Worm (Caenorhabditis elegans) whole organism, early embryonic: ENCODE results near the gene kvs-4.

Experiments used
- B0310.2 ChIP-seq: sonication (generic microtip); optimal IDR thresholded peaks from 2 replicates; lab custom pipeline; 2016; ENCODE audit warnings: mild to moderate bottlenecking, missing genetic modification characterization, missing compliant biosample characterization
- aly-1 ChIP-seq: sonication (generic microtip); optimal IDR thresholded peaks from 2 replicates; lab custom pipeline; 2016; ENCODE audit warnings: missing genetic modification characterization, missing compliant biosample characterization
- ama-1 ChIP-seq: fragments of 150-350 bp; optimal IDR thresholded peaks from 2 replicates; lab custom pipeline; 2014
- ceh-13 ChIP-seq: fragments of 200-800 bp; sonication (Bioruptor generic); optimal IDR thresholded peaks from 2 replicates; lab custom pipeline; 2018; ENCODE audit warnings: mild to moderate bottlenecking, missing genetic modification characterization, missing compliant biosample characterization
- ceh-36 ChIP-seq: sonication (generic microtip); optimal IDR thresholded peaks from 2 replicates; lab custom pipeline; 2016; ENCODE audit warnings: missing genetic modification characterization, inconsistent platforms, missing compliant biosample characterization
- ets-7 ChIP-seq: sonication (generic microtip); optimal IDR thresholded peaks from 2 replicates; lab custom pipeline; 2016; ENCODE audit warnings: missing genotype, missing genetic modification characterization, missing compliant biosample characterization
- flt-1 ChIP-seq: fragments of 200-800 bp; sonication (Bioruptor generic); IDR thresholded peaks from 2 replicates; pipeline ENCODE4 v1.3.6; 2022; ENCODE audit warnings: missing genetic modification characterization, missing compliant biosample characterization
- hmbx-1 ChIP-seq: sonication (generic microtip); optimal IDR thresholded peaks from 2 replicates; lab custom pipeline; 2016; ENCODE audit warnings: mild to moderate bottlenecking, missing genetic modification characterization, missing compliant biosample characterization
- hmg-4 ChIP-seq: fragments of 200-800 bp; sonication (Bioruptor generic); optimal IDR thresholded peaks from 2 replicates; lab custom pipeline; 2018; ENCODE audit warnings: mild to moderate bottlenecking, missing genetic modification characterization, missing compliant biosample characterization
- hnd-1 ChIP-seq: sonication (generic microtip); optimal IDR thresholded peaks from 2 replicates; lab custom pipeline; 2016; ENCODE audit warnings: missing genetic modification characterization, missing compliant biosample characterization
- pes-1 ChIP-seq: fragments of 200-800 bp; sonication (Bioruptor generic); IDR thresholded peaks from 2 replicates; pipeline ENCODE4 v1.3.6; 2022; ENCODE audit warnings: missing genetic modification reagents, missing genetic modification characterization, missing compliant biosample characterization
- scrt-1 ChIP-seq: fragments of 200-800 bp; sonication (Bioruptor generic); IDR thresholded peaks from 2 replicates; pipeline ENCODE4 v1.3.6; 2022; ENCODE audit warnings: missing genetic modification characterization, missing compliant biosample characterization
- sea-1 ChIP-seq: fragments of 200-800 bp; sonication (Bioruptor generic); conservative IDR thresholded peaks from 2 replicates; pipeline ENCODE4 v1.3.6; 2022; ENCODE audit warnings: missing genetic modification characterization, missing compliant biosample characterization
- tbx-11 ChIP-seq: fragments of 200-800 bp; sonication (Bioruptor generic); IDR thresholded peaks from 2 replicates; pipeline ENCODE4 v1.3.6; 2022; ENCODE audit warnings: missing genetic modification characterization, missing compliant biosample characterization
- tbx-37 ChIP-seq: fragments of 200-800 bp; sonication (Bioruptor generic); conservative IDR thresholded peaks from 2 replicates; pipeline ENCODE4 v1.3.6; 2022; ENCODE audit warnings: missing genetic modification reagents, missing genetic modification characterization, missing compliant biosample characterization
- tra-4 ChIP-seq: sonication (generic microtip); optimal IDR thresholded peaks from 2 replicates; lab custom pipeline; 2017; ENCODE audit warnings: missing genetic modification characterization, missing compliant biosample characterization

kvs-4 gene

DNA sequence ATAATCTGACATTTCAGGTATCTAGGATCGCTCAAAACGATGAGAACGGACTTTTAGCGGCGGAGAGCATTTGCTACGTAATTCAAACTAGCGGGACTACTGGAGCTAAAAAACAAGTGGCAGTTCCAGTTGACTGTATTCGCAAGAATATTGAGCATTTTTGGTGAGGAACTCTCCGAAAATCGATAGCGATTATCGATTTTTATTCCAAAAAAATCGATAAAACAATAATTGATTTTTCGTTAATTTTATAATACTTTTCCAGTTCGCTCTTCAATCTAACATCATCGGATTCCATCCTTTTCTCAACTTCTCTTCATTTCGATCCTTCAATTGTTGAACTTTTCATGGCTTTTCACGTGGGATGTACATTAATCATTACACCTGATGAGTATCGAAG is 56.9 kb downstream of the kvs-4 start:
- TF ChIP-seq sea-1 (no peak), ceh-13 (GFP tag; lab: Kevin White, UChicago) (no peak)

DNA sequence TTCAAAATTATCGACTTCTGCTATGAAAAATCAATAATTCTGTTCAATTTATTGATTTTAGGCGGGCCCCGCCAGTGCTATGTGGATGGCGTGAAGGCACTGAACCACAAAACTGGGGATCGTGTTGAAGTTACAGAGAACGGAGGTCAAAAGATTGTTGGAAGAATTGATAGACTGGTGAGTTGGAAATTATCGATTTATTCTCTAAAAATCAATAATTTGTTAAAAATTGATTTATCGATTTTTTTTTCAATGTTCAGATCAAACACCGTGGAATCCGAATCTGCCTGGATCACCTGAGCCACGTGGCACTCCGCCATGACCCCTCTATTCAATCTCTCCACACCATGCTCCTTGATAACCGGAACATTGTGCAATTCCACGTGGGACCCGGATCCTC is 57.8 kb downstream of the kvs-4 start:
- TF ChIP-seq tbx-37 (GFP tag; lab: Robert Waterston, UW) (no peak), aly-1 (tag; lab: Kevin White, UChicago) (no peak), ceh-13 (GFP tag; lab: Kevin White, UChicago) (no peak), ets-7 (tag; lab: Kevin White, UChicago) (no peak), scrt-1 (GFP tag; lab: Robert Waterston, UW) (no peak), hnd-1 (tag; lab: Kevin White, UChicago) (no peak), ama-1 (lab: Kevin White, UChicago) (no peak), hmg-4 (GFP tag; lab: Kevin White, UChicago) (no peak), B0310.2 (tag; lab: Kevin White, UChicago) (no peak), ceh-36 (no peak), sea-1 (no peak), pes-1 (GFP tag; lab: Robert Waterston, UW) (no peak), tra-4 (no peak)

DNA sequence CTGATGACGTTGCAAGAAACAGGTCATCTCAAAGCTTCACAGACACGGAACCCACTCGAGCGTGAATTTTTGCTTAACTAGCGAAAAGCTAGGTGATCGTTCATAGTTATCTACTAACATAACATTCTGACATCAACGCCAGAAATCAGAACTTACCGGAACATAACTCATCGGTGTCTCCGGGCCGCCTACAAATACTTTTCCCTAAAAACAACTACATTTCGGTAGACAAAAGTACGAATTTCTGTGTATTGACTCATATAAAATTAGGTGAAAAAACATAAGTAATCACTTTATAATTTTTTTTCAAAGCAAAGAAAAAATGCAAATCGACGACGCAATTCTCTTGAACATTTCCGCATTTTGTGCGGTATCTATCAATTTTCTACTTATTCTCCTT is 61.9 kb downstream of the kvs-4 start, which contains the start of gene str-261:
str-261 (plus strand) TSS at position 301 of the 400 bp plus-strand sequence.
- TF ChIP-seq ama-1 (lab: Kevin White, UChicago), result no peak
- TF ChIP-seq hnd-1 (tag; lab: Kevin White, UChicago), result no peak
- TF ChIP-seq pes-1 (GFP tag; lab: Robert Waterston, UW), result no peak
- no peak for TF ChIP-seq tbx-37 (GFP tag; lab: Robert Waterston, UW)
- no peak for TF ChIP-seq ceh-36
- TF ChIP-seq ceh-13 (GFP tag; lab: Kevin White, UChicago), result no peak
- no peak for TF ChIP-seq sea-1
- no peak for TF ChIP-seq aly-1 (tag; lab: Kevin White, UChicago)
- TF ChIP-seq hmg-4 (GFP tag; lab: Kevin White, UChicago), result no peak
- TF ChIP-seq tra-4, result no peak
- no peak for TF ChIP-seq hmbx-1 (tag; lab: Kevin White, UChicago)
- TF ChIP-seq B0310.2 (tag; lab: Kevin White, UChicago), result no peak
- TF ChIP-seq tbx-11, result no peak
- no peak for TF ChIP-seq ets-7 (tag; lab: Kevin White, UChicago)
- no peak for TF ChIP-seq flt-1 (GFP tag; lab: Robert Waterston, UW)
